Fruit fly (Drosophila melanogaster): Measurements from ENCODE around the gene Rala.
A peak's percentile ranks its signal among the peaks of the same experiment; 100 is the strongest.

Gene Rala

DNA sequence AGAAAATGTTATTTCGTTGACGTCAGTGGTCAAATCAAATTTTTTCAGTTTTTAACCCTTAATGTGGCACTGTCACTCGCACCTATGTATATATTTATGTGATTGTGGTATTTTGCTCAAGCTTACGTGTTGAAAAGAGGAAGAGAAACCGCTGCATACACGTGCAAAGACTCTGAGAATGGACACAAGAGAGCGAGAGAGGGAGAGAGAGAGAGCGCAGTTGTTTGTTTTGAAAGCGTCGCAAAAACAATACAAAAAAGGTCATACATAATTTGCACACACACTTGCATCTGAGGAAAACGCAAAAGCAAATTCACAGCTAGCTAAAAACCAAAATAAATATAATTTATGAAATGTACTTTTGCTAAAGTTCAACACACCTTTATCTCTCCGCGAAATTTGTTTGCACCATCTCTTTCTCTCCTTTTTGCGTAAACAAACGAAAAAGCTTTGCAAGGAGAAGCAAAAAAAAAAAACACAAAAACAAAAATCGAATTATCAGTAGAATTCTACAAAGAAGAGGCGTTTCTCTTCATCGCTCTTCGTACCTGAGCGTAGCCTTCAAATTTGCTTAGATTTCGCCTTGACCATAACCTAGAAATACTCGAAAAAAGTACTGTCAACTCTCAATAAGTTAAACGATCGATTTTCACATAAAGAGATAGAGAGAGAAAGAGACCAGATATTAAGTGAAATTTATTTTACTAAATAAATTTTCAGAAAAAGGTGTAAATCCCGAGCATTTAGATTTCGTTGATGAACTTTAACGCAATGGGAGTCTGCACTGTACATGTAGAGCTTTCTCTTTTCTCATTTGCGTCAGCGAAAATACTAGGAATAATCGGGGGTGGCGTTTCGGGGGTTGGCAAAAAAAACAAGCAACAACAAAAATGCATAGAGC lies 47.1 kb downstream of the Rala start (continued):
- TF ChIP-seq zfh1 (GFP tag; IDR thresholded peaks at IDR 0.05) (peak; percentile 46; the same call in 2 of the 3 replicates), CG13775 (GFP tag; optimal IDR thresholded peaks at IDR 0.05) (peak; percentile 43), eyg (GFP tag; optimal IDR thresholded peaks at IDR 0.05) (no peak), CG4707 (GFP tag; optimal IDR thresholded peaks at IDR 0.05) (no peak), Fer1 (GFP tag; optimal IDR thresholded peaks at IDR 0.05) (peak; percentile 10), Med (GFP tag) (peak; percentile 93), bab2 (GFP tag; optimal IDR thresholded peaks at IDR 0.05) (peak; percentile 52), Mes4 (GFP tag; optimal IDR thresholded peaks at IDR 0.05) (no peak), Lim3 (GFP tag; IDR thresholded peaks at IDR 0.05) (0 out of 2 replicates have a peak, but pooled peaks have one; percentile 21), CG6654 (GFP tag; optimal IDR thresholded peaks at IDR 0.05) (no peak), Atf-2 (GFP tag; optimal IDR thresholded peaks at IDR 0.05) (no peak), ash1 (GFP tag; optimal IDR thresholded peaks at IDR 0.05) (no peak), Ada2b (GFP tag; IDR thresholded peaks at IDR 0.05) (peak; percentile 61), CG17829 (tag; optimal IDR thresholded peaks at IDR 0.05) (no peak), Deaf1 (tag; optimal IDR thresholded peaks at IDR 0.05) (peak; percentile 6), CG11247 (GFP tag; IDR thresholded peaks at IDR 0.05) (peak; percentile 50), Six4 (GFP tag; optimal IDR thresholded peaks at IDR 0.05) (no peak), CG9932 (GFP tag; IDR thresholded peaks at IDR 0.05) (peak; percentile 89), CG32532 (GFP tag; IDR thresholded peaks at IDR 0.05) (peak; percentile 83), CG8924 (tag; optimal IDR thresholded peaks at IDR 0.05) (peak; percentile 3), Mrtf (GFP tag; IDR thresholded peaks at IDR 0.05) (no peak; the same call in 2 of the 3 replicates), da (GFP tag; optimal IDR thresholded peaks at IDR 0.05) (no peak), H15 (GFP tag; IDR thresholded peaks at IDR 0.05) (peak; percentile 33; the same call in 1 of the 3 replicates), pnt (GFP tag; optimal IDR thresholded peaks at IDR 0.05) (no peak), Fer3 (tag; optimal IDR thresholded peaks at IDR 0.05) (peak; percentile 39), CG14050 (GFP tag; IDR thresholded peaks at IDR 0.05) (peak; percentile 30; the same call in 2 of the 3 replicates), CG2889 (GFP tag; IDR thresholded peaks at IDR 0.05) (no peak), CG10267 (tag; optimal IDR thresholded peaks at IDR 0.05) (no peak), nerfin-2 (GFP tag; IDR thresholded peaks at IDR 0.05; ENCODE audit: partially characterized antibody) (no peak), tll (GFP tag; optimal IDR thresholded peaks at IDR 0.05) (no peak), Xbp1 (GFP tag; optimal IDR thresholded peaks at IDR 0.05) (peak; percentile 19), sens-2 (GFP tag; IDR thresholded peaks at IDR 0.05) (no peak), CG9727 (GFP tag; optimal IDR thresholded peaks at IDR 0.05) (peak; percentile 37), bcd (GFP tag; optimal IDR thresholded peaks at IDR 0.05) (peak; percentile 27), Sin3A (optimal IDR thresholded peaks at IDR 0.05) (no peak), Side (GFP tag; optimal IDR thresholded peaks at IDR 0.05) (peak; percentile 4), ken (GFP tag; IDR thresholded peaks at IDR 0.05) (peak; percentile 70; the same call in 2 of the 3 replicates), CG10274 (GFP tag; optimal IDR thresholded peaks at IDR 0.05) (no peak), CG16813 (GFP tag; IDR thresholded peaks at IDR 0.05; ENCODE audit: partially characterized antibody) (no peak), Aef1 (GFP tag; IDR thresholded peaks at IDR 0.05) (peak; percentile 51; the same call in 2 of the 3 replicates), otp (GFP tag; IDR thresholded peaks at IDR 0.05) (0 out of 3 replicates have a peak, but pooled peaks have one; percentile 22), CG6272 (GFP tag; IDR thresholded peaks at IDR 0.05) (no peak), CG13894 (tag; optimal IDR thresholded peaks at IDR 0.05) (peak; percentile 59), CG12155 (GFP tag; optimal IDR thresholded peaks at IDR 0.05) (peak; percentile 36), CG30431 (GFP tag; optimal IDR thresholded peaks at IDR 0.05) (no peak), Mad (GFP tag; optimal IDR thresholded peaks at IDR 0.05) (no peak), z (GFP tag; IDR thresholded peaks at IDR 0.05) (no peak), CG2678 (tag; optimal IDR thresholded peaks at IDR 0.05) (peak; percentile 62), CG1832 (GFP tag; optimal IDR thresholded peaks at IDR 0.05) (no peak)
